Worm (Caenorhabditis elegans) whole organism, L3 larva: ENCODE data around the gene F38B7.11.

ENCODE experiments used
- R02D3.7 ChIP-seq: fragments of 150-350 bp; optimal IDR thresholded peaks from 2 replicates; lab custom pipeline; 2014; ENCODE audit warnings: missing biosample characterization, missing genetic modification characterization
- aly-2 ChIP-seq: fragments of 150-350 bp; optimal IDR thresholded peaks from 2 replicates; lab custom pipeline; 2014; ENCODE audit warnings: missing biosample characterization, missing genetic modification characterization
- ceh-16 ChIP-seq: sonication (generic microtip); optimal IDR thresholded peaks from 2 replicates; lab custom pipeline; 2017; ENCODE audit warnings: missing biosample characterization, missing genetic modification characterization
- ceh-82 ChIP-seq: fragments of 150-350 bp; optimal IDR thresholded peaks from 2 replicates; lab custom pipeline; 2014; ENCODE audit warnings: missing biosample characterization, missing genetic modification characterization
- ceh-9 ChIP-seq: sonication (generic microtip); optimal IDR thresholded peaks from 2 replicates; lab custom pipeline; 2018; ENCODE audit warnings: missing biosample characterization, missing genetic modification characterization
- daf-12 ChIP-seq: fragments of 150-350 bp; optimal IDR thresholded peaks from 2 replicates; lab custom pipeline; 2014; ENCODE audit warnings: missing biosample characterization, missing genetic modification reagents, missing genetic modification characterization
- egl-5 ChIP-seq: fragments of 150-350 bp; optimal IDR thresholded peaks from 2 replicates; lab custom pipeline; 2017; ENCODE audit warnings: missing biosample characterization, missing genetic modification reagents, missing genetic modification characterization, inconsistent platforms
- elt-2 ChIP-seq: sonication (generic microtip); optimal IDR thresholded peaks from 2 replicates; lab custom pipeline; 2016; ENCODE audit warnings: missing genetic modification reagents, mild to moderate bottlenecking, missing genetic modification characterization, missing compliant biosample characterization
- elt-3 ChIP-seq, 3 experiments: fragments of 150-350 bp in 1 of 3; sonication (generic microtip) in 2 of 3; optimal IDR thresholded peaks; 2 replicates in 2 of 3; 4 replicates in 1 of 3; lab custom pipeline; 2014 to 2017; ENCODE audit warnings: missing biosample characterization in 3 of 3, missing genetic modification characterization in 3 of 3
- eor-1 ChIP-seq, 2 experiments: fragments of 150-350 bp; optimal IDR thresholded peaks; 2 replicates each; lab custom pipeline; 2014 to 2018; ENCODE audit warnings: missing biosample characterization in 2 of 2, missing genetic modification characterization in 2 of 2
- fkh-2 ChIP-seq: fragments of 150-350 bp; optimal IDR thresholded peaks from 2 replicates; lab custom pipeline; 2014; ENCODE audit warnings: missing biosample characterization, missing genetic modification reagents, missing genetic modification characterization
- lin-15B ChIP-seq: fragments of 150-350 bp; optimal IDR thresholded peaks from 2 replicates; lab custom pipeline; 2014; ENCODE audit warnings: missing biosample characterization, missing genetic modification characterization
- lin-39 ChIP-seq: fragments of 150-350 bp; optimal IDR thresholded peaks from 2 replicates; lab custom pipeline; 2018; ENCODE audit warnings: missing biosample characterization, missing genetic modification reagents, missing genetic modification characterization
- nhr-11 ChIP-seq: fragments of 150-350 bp; optimal IDR thresholded peaks from 2 replicates; lab custom pipeline; 2014; ENCODE audit warnings: missing biosample characterization, missing genetic modification characterization
- nhr-23 ChIP-seq: fragments of 150-350 bp; optimal IDR thresholded peaks from 2 replicates; lab custom pipeline; 2014; ENCODE audit warnings: missing biosample characterization, missing genetic modification reagents, missing genetic modification characterization
- nhr-237 ChIP-seq: fragments of 150-350 bp; optimal IDR thresholded peaks from 2 replicates; lab custom pipeline; 2014; ENCODE audit warnings: missing biosample characterization, missing genetic modification characterization
- nhr-25 ChIP-seq: sonication (generic microtip); optimal IDR thresholded peaks from 2 replicates; lab custom pipeline; 2017; ENCODE audit warnings: missing biosample characterization, missing genetic modification characterization
- nhr-28 ChIP-seq: fragments of 150-350 bp; optimal IDR thresholded peaks from 2 replicates; lab custom pipeline; 2014; ENCODE audit warnings: missing biosample characterization, missing genetic modification characterization
- nhr-43 ChIP-seq: sonication (generic microtip); optimal IDR thresholded peaks from 2 replicates; lab custom pipeline; 2016; ENCODE audit warnings: mild to moderate bottlenecking, missing genetic modification characterization, missing compliant biosample characterization; ENCODE audit not compliant: poor library complexity, severe bottlenecking
- nhr-67 ChIP-seq: fragments of 150-350 bp; optimal IDR thresholded peaks from 2 replicates; lab custom pipeline; 2014; ENCODE audit warnings: missing biosample characterization, missing genetic modification characterization
- nhr-76 ChIP-seq: fragments of 150-350 bp; sonication (generic microtip); optimal IDR thresholded peaks from 5 replicates; lab custom pipeline; 2014; ENCODE audit warnings: missing biosample characterization, missing genetic modification characterization
- nhr-77 ChIP-seq: fragments of 150-350 bp; optimal IDR thresholded peaks from 2 replicates; lab custom pipeline; 2014; ENCODE audit warnings: missing biosample characterization, missing genetic modification characterization
- pha-4 ChIP-seq: fragments of 150-350 bp; optimal IDR thresholded peaks from 2 replicates; lab custom pipeline; 2014; ENCODE audit warnings: missing biosample characterization, missing genetic modification reagents, missing genetic modification characterization
- sea-2 ChIP-seq: fragments of 150-350 bp; sonication (generic microtip); optimal IDR thresholded peaks from 4 replicates; lab custom pipeline; 2014; ENCODE audit warnings: missing biosample characterization, missing genetic modification reagents, missing genetic modification characterization
- skn-1 ChIP-seq: fragments of 150-350 bp; optimal IDR thresholded peaks from 2 replicates; lab custom pipeline; 2014; ENCODE audit warnings: missing biosample characterization, missing genetic modification characterization
- snpc-4 ChIP-seq: fragments of 150-350 bp; optimal IDR thresholded peaks from 2 replicates; lab custom pipeline; 2014; ENCODE audit warnings: missing biosample characterization, missing genetic modification characterization
- tbx-2 ChIP-seq: sonication (generic microtip); optimal IDR thresholded peaks from 2 replicates; lab custom pipeline; 2016; ENCODE audit warnings: mild to moderate bottlenecking, missing genetic modification characterization, missing compliant biosample characterization
- unc-39 ChIP-seq: sonication (generic microtip); optimal IDR thresholded peaks from 4 replicates; lab custom pipeline; 2017; ENCODE audit warnings: missing biosample characterization, missing genetic modification characterization
- unc-62 ChIP-seq: fragments of 150-350 bp; sonication (generic microtip); optimal IDR thresholded peaks from 4 replicates; lab custom pipeline; 2014; ENCODE audit warnings: missing biosample characterization, missing genetic modification reagents, missing genetic modification characterization
- zag-1 ChIP-seq: fragments of 150-350 bp; optimal IDR thresholded peaks from 2 replicates; lab custom pipeline; 2014; ENCODE audit warnings: missing biosample characterization, missing genetic modification characterization
- ztf-11 ChIP-seq: fragments of 150-350 bp; optimal IDR thresholded peaks from 2 replicates; lab custom pipeline; 2014; ENCODE audit warnings: missing biosample characterization, missing genetic modification characterization

The F38B7.11 gene

ce11 chrV:11548914-11549406, 2.1 kb downstream of the F38B7.11 start, which contains the start of the genes F38B7.17 and F38B7.3 (continued):
- TF ChIP-seq elt-3 (tag; optimal IDR thresholded peaks at IDR 0.05; lab: Kevin White, UChicago) (no peak), nhr-28 (tag; lab: Kevin White, UChicago) (no peak)

ce11 chrV:11552379-11552778, 5.5 kb downstream of the F38B7.11 start, which contains the start of gene srx-85:
Gene srx-85, plus strand, starts transcription at chrV:11552679.
- TF ChIP-seq pha-4 (tag; lab: Kevin White, UChicago) (no peak), lin-39 (tag; lab: Kevin White, UChicago) (no peak), sea-2 (GFP tag; lab: Kevin White, UChicago) (no peak), unc-39 (tag; lab: Kevin White, UChicago) (no peak), ztf-11 (tag; lab: Kevin White, UChicago) (no peak), lin-15B (tag; lab: Kevin White, UChicago) (no peak), ceh-16 (tag; lab: Kevin White, UChicago) (no peak), nhr-43 (no peak), nhr-11 (no peak), aly-2 (tag; lab: Kevin White, UChicago) (no peak), nhr-28 (tag; lab: Kevin White, UChicago) (no peak), egl-5 (no peak), R02D3.7 (tag; lab: Kevin White, UChicago) (no peak), nhr-76 (tag; lab: Kevin White, UChicago) (no peak), unc-62 (GFP tag; lab: Kevin White, UChicago) (no peak), nhr-25 (tag; lab: Kevin White, UChicago) (no peak), elt-2 (tag; lab: Kevin White, UChicago) (no peak), ceh-82 (tag; lab: Kevin White, UChicago) (no peak), nhr-237 (tag; lab: Kevin White, UChicago) (no peak), zag-1 (tag; lab: Kevin White, UChicago) (no peak)

- TF ChIP-seq nhr-25 (tag; lab: Kevin White, UChicago) (no peak), elt-2 (tag; lab: Kevin White, UChicago) (no peak), pha-4 (tag; lab: Kevin White, UChicago) (no peak), nhr-23 (tag; lab: Kevin White, UChicago) (no peak), lin-15B (tag; lab: Kevin White, UChicago) (no peak), eor-1 (tag; optimal IDR thresholded peaks at IDR 0.05; lab: Kevin White, UChicago) (no peak), nhr-28 (tag; lab: Kevin White, UChicago) (no peak), ceh-16 (tag; lab: Kevin White, UChicago) (no peak), nhr-237 (tag; lab: Kevin White, UChicago) (no peak), skn-1 (tag; lab: Kevin White, UChicago) (no peak)
- TF ChIP-seq, all 47 proteins: peak for 0
Measured at ce11 chrV:11554260-11554659, 7.4 kb downstream of the F38B7.11 start, which contains the start of gene duo-1. Gene duo-1, plus strand, starts transcription at chrV:11554630.

ce11 chrV:11562643-11563042, 15.7 kb downstream of the F38B7.11 start, which contains the start of gene srx-86:
Gene srx-86, plus strand, starts transcription at chrV:11562943.
- TF ChIP-seq nhr-77 (no peak), pha-4 (tag; lab: Kevin White, UChicago) (no peak), snpc-4 (tag; lab: Kevin White, UChicago) (no peak), nhr-43 (no peak), ceh-82 (tag; lab: Kevin White, UChicago) (no peak), tbx-2 (tag; lab: Kevin White, UChicago) (no peak), nhr-25 (tag; lab: Kevin White, UChicago) (no peak), nhr-23 (tag; lab: Kevin White, UChicago) (no peak), lin-15B (tag; lab: Kevin White, UChicago) (no peak), fkh-2 (tag; lab: Kevin White, UChicago) (no peak), sea-2 (GFP tag; lab: Kevin White, UChicago) (no peak), nhr-67 (no peak), aly-2 (tag; lab: Kevin White, UChicago) (no peak), daf-12 (tag; lab: Kevin White, UChicago) (no peak)

ce11 chrV:11564573-11564972, 17.7 kb downstream of the F38B7.11 start, which contains the start of gene srx-87:
Gene srx-87, plus strand, starts transcription at chrV:11564873.
- TF ChIP-seq ceh-9 (tag; lab: Kevin White, UChicago) (no peak), fkh-2 (tag; lab: Kevin White, UChicago) (no peak), nhr-28 (tag; lab: Kevin White, UChicago) (no peak), lin-15B (tag; lab: Kevin White, UChicago) (no peak), nhr-76 (tag; lab: Kevin White, UChicago) (no peak), nhr-11 (no peak), zag-1 (tag; lab: Kevin White, UChicago) (no peak), ztf-11 (tag; lab: Kevin White, UChicago) (no peak), daf-12 (tag; lab: Kevin White, UChicago) (no peak), unc-39 (tag; lab: Kevin White, UChicago) (no peak)
